Worm (Caenorhabditis elegans) whole organism, early embryonic: Measurements from ENCODE around the gene C49A9.5.

ENCODE experiments used
- aly-1 ChIP-seq: sonication (generic microtip); optimal IDR thresholded peaks from 2 replicates; lab custom pipeline; 2016; ENCODE audit warnings: missing genetic modification characterization, missing compliant biosample characterization
- ama-1 ChIP-seq: fragments of 150-350 bp; optimal IDR thresholded peaks from 2 replicates; lab custom pipeline; 2014
- ets-7 ChIP-seq: sonication (generic microtip); optimal IDR thresholded peaks from 2 replicates; lab custom pipeline; 2016; ENCODE audit warnings: missing genotype, missing genetic modification characterization, missing compliant biosample characterization
- flt-1 ChIP-seq: fragments of 200-800 bp; sonication (Bioruptor generic); IDR thresholded peaks from 2 replicates; pipeline ENCODE4 v1.3.6; 2022; ENCODE audit warnings: missing genetic modification characterization, missing compliant biosample characterization
- pes-1 ChIP-seq: fragments of 200-800 bp; sonication (Bioruptor generic); IDR thresholded peaks from 2 replicates; pipeline ENCODE4 v1.3.6; 2022; ENCODE audit warnings: missing genetic modification reagents, missing genetic modification characterization, missing compliant biosample characterization
- scrt-1 ChIP-seq: fragments of 200-800 bp; sonication (Bioruptor generic); IDR thresholded peaks from 2 replicates; pipeline ENCODE4 v1.3.6; 2022; ENCODE audit warnings: missing genetic modification characterization, missing compliant biosample characterization
- sea-1 ChIP-seq: fragments of 200-800 bp; sonication (Bioruptor generic); conservative IDR thresholded peaks from 2 replicates; pipeline ENCODE4 v1.3.6; 2022; ENCODE audit warnings: missing genetic modification characterization, missing compliant biosample characterization

DNA sequence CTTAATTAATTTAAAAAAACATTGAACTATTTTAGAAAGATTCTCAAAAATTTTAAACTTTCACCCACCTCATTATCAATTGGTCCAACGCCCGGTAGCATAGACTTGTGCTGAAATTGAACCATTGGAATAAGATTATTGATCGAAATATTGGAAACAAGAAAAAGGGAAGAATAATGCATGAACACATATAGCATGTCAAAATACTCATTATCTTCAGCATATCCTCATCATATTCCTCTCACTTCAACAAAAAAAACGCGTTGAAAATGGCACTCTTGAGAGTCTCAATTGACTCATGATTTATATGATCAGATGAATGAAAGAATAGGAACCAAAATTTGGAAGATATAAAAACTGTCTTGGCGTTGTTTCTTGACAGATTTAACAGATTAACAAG, 29.7 kb upstream of the C49A9.5 start, which contains the start of gene unc-77:
- TF ChIP-seq ama-1 (lab: Kevin White, UChicago), result no peak
- no peak for TF ChIP-seq flt-1 (GFP tag; lab: Robert Waterston, UW)
- no peak for TF ChIP-seq aly-1 (tag; lab: Kevin White, UChicago)
- no peak for TF ChIP-seq ets-7 (tag; lab: Kevin White, UChicago)
- TF ChIP-seq pes-1 (GFP tag; lab: Robert Waterston, UW), result no peak
- no peak for TF ChIP-seq scrt-1
- no peak for TF ChIP-seq sea-1 (GFP tag; lab: Robert Waterston, UW)
